Fruit fly (Drosophila melanogaster) S2 (cell line): ENCODE data around the gene CG42542.

Experiments used
- CG8478 ChIP-seq: fragments of >200 bp; optimal IDR thresholded peaks from 2 replicates; lab custom pipeline; 2018
- CTCF ChIP-seq, 2 experiments: fragments of >200 bp; optimal IDR thresholded peaks; 2 replicates each; lab custom pipeline; 2018

dm6 chr3R:15243046-15243356 lies 46.6 kb downstream of the CG42542 start:
- TF ChIP-seq CG8478 (lab: Kevin White, UChicago) (no peak), CTCF (optimal IDR thresholded peaks at IDR 0.05; lab: Kevin White, UChicago) (no peak)
